Worm (Caenorhabditis elegans): Measurements from ENCODE around the gene C33F10.1.
A peak's percentile ranks its signal among the peaks of the same experiment; 100 is the strongest.
"Not testable (repeated sequence)": the region's sequence is repeated elsewhere in the genome, so short reads cannot be mapped to it uniquely, and the experiment has no call there.

The C33F10.1 gene

DNA sequence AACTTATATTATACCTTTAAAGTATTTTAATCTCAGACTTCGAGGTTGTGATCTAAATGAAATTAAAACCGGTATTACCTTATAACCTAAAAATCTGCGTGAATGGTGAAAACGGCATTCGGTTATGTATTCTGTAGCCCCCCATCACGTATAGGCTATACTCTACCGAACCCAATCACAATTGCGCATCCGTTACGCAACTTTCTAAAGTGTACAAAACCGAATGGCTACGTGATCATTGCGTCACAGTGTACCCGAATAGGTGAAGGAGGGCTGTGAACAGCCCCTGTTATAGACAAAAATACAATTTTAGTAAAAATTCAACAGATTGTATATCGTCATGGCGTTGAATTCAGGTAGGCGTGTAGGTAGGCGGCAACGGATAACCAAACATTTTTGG is 12.2 kb upstream of the C33F10.1 start:
- TF ChIP-seq ceh-13 (GFP tag; optimal IDR thresholded peaks at IDR 0.05) (no peak), tbx-11 (GFP tag; IDR thresholded peaks at IDR 0.05) (no peak), flt-1 (GFP tag; IDR thresholded peaks at IDR 0.05) (no peak), B0310.2 (tag; optimal IDR thresholded peaks at IDR 0.05) (no peak), ets-7 (tag; optimal IDR thresholded peaks at IDR 0.05) (no peak), tra-4 (tag; optimal IDR thresholded peaks at IDR 0.05) (no peak), hnd-1 (tag; optimal IDR thresholded peaks at IDR 0.05) (no peak), hmbx-1 (tag; optimal IDR thresholded peaks at IDR 0.05) (no peak), pes-1 (GFP tag; IDR thresholded peaks at IDR 0.05) (no peak), sea-1 (GFP tag; conservative IDR thresholded peaks at IDR 0.05) (no peak), aly-1 (tag; optimal IDR thresholded peaks at IDR 0.05) (no peak)

ce11 chrII:4825133-4825532 is 9.7 kb upstream of the C33F10.1 start, which contains the start of the genes C33F10.8 and msp-40:
Gene C33F10.8 (minus strand): TSS chrII:4825233.
Gene msp-40 (plus strand): TSS chrII:4825414.
- not testable (repeated sequence) for TF ChIP-seq flt-1 (GFP tag; IDR thresholded peaks at IDR 0.05); F13C5.2 (tag; optimal IDR thresholded peaks at IDR 0.05); hmg-4 (GFP tag; optimal IDR thresholded peaks at IDR 0.05)

ce11 chrII:4827734-4828609 is 6.9 kb upstream of the C33F10.1 start, which contains the start of the genes fbxb-88 and tbck-1:
Gene fbxb-88 (minus strand): TSS chrII:4827884.
Gene tbck-1 (plus strand): TSS chrII:4828559.
- no peak for TF ChIP-seq aly-1 (tag; optimal IDR thresholded peaks at IDR 0.05)
- TF ChIP-seq tbx-11 (GFP tag; IDR thresholded peaks at IDR 0.05) = no peak
- no peak for TF ChIP-seq flt-1 (GFP tag; IDR thresholded peaks at IDR 0.05)
- TF ChIP-seq tra-4 (tag; optimal IDR thresholded peaks at IDR 0.05) = no peak
- TF ChIP-seq pes-1 (GFP tag; IDR thresholded peaks at IDR 0.05) = no peak
- no peak for TF ChIP-seq scrt-1 (GFP tag; IDR thresholded peaks at IDR 0.05)
- no peak for TF ChIP-seq ama-1 (optimal IDR thresholded peaks at IDR 0.05)
- peak; percentile 46 for TF ChIP-seq F13C5.2 (tag; optimal IDR thresholded peaks at IDR 0.05)

DNA sequence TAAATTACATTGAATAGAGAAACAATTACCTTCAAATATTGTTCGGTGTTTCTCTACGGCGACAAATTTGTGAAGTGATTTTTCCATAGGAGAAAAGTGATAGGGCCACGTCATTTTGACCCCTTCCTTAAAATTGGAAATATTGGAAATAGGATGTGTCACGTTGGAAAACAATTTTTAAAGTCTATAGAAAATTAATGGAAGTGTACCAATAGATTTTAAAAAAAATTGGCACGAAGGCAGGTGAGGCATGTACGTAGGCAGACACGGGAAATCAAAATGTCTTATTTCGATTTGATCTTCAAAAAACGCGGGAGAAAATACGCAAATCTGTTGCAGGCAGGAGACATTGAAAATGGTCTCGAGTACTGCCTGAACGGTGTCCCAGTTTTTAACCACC is 2.8 kb downstream of the C33F10.1 start, which contains the start of gene C33F10.12:
Gene C33F10.12 (minus strand): TSS at position 101 of the 400 bp plus-strand sequence.
- TF ChIP-seq F13C5.2 (tag; optimal IDR thresholded peaks at IDR 0.05) (no peak), aly-1 (tag; optimal IDR thresholded peaks at IDR 0.05) (no peak), hmg-4 (GFP tag; optimal IDR thresholded peaks at IDR 0.05) (no peak), ceh-36 (tag; optimal IDR thresholded peaks at IDR 0.05) (no peak), scrt-1 (GFP tag; IDR thresholded peaks at IDR 0.05) (no peak), B0310.2 (tag; optimal IDR thresholded peaks at IDR 0.05) (no peak), pes-1 (GFP tag; IDR thresholded peaks at IDR 0.05) (no peak), sea-1 (GFP tag; conservative IDR thresholded peaks at IDR 0.05) (no peak), tbx-11 (GFP tag; IDR thresholded peaks at IDR 0.05) (no peak), tbx-37 (GFP tag; conservative IDR thresholded peaks at IDR 0.05) (no peak), ceh-13 (GFP tag; optimal IDR thresholded peaks at IDR 0.05) (no peak), ets-7 (tag; optimal IDR thresholded peaks at IDR 0.05) (no peak), ama-1 (optimal IDR thresholded peaks at IDR 0.05) (no peak)

DNA sequence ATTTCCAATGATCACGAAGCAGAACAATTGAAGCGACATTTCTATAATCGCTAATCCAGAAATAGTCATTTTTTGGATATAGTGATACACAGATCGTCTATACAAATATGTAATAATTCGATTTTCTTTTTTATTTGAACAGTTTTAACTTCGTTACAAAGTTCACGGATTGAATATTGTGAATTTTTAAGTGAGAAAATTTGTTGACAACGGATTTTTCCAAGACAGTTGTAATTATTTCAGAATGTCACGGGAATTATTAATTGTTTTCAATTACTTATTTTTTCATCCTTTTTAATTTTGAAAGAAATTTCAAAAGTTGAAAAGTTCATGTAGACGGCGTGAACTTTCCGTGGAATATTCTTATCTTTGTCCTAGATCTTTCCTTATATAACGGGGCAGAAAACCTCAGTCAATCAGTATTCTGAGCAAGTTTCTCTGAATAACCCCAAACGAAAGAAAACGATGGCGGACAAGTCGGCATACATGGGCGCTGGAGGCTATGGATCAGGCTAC is 7.4 kb downstream of the C33F10.1 start, which contains the start of the genes T23B7.2 and nspd-4:
Gene T23B7.2 (minus strand): TSS at position 101 of the 516 bp plus-strand sequence.
Gene nspd-4 (plus strand): TSS at position 466 of the 516 bp plus-strand sequence.
- not testable (repeated sequence) for TF ChIP-seq tbx-11 (GFP tag; IDR thresholded peaks at IDR 0.05); ama-1 (optimal IDR thresholded peaks at IDR 0.05); hnd-1 (tag; optimal IDR thresholded peaks at IDR 0.05)

- no peak for TF ChIP-seq B0310.2 (tag; optimal IDR thresholded peaks at IDR 0.05)
- no peak for TF ChIP-seq pes-1 (GFP tag; IDR thresholded peaks at IDR 0.05)
These were observed 15.1 kb downstream of the C33F10.1 start, which contains the start of gene T23B7.3 for ce11 chrII:4849885-4850284. Gene T23B7.3 (plus strand): TSS chrII:4850185.

DNA sequence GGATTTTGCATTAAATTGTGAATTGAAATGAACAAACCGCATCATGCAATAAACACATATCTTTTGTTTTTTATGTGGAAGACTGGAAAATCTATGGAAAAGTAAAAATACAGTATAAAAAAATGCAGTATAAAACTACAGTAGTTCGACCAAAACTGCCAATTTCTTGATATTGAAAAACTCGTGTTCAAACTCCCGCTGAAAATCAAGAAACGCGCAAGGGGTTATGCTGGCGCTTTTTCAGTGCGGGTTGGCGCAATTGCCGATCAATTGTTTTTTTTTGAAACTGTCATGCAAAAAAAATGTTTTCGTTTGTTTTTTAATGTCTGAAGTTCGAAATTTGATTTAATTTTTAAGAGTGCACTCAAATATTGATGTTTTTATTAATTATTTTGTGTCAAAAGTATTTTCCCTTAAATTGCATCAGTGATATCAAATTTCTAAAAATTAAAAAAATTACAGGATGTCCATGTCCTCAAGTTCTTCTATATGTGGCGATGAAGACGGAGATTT is 16.8 kb downstream of the C33F10.1 start, which contains the start of gene dnj-9:
Gene dnj-9 (plus strand): TSS at position 463 of the 513 bp plus-strand sequence.
- no peak for TF ChIP-seq tra-4 (tag; optimal IDR thresholded peaks at IDR 0.05)
- TF ChIP-seq ets-7 (tag; optimal IDR thresholded peaks at IDR 0.05) = no peak
- no peak for TF ChIP-seq aly-1 (tag; optimal IDR thresholded peaks at IDR 0.05)
- TF ChIP-seq sea-1 (GFP tag; conservative IDR thresholded peaks at IDR 0.05) = no peak
- no peak for TF ChIP-seq ceh-13 (GFP tag; optimal IDR thresholded peaks at IDR 0.05)
- TF ChIP-seq hnd-1 (tag; optimal IDR thresholded peaks at IDR 0.05) = peak; percentile 32
- TF ChIP-seq flt-1 (GFP tag; IDR thresholded peaks at IDR 0.05) = peak; percentile 62; the same call in 1 of the 2 replicates
- TF ChIP-seq F13C5.2 (tag; optimal IDR thresholded peaks at IDR 0.05) = peak; percentile 68
- TF ChIP-seq ama-1 (optimal IDR thresholded peaks at IDR 0.05) = no peak
- TF ChIP-seq scrt-1 (GFP tag; IDR thresholded peaks at IDR 0.05) = peak; percentile 59; the same call in 1 of the 2 replicates
- peak; percentile 48; the same call in 1 of the 2 replicates for TF ChIP-seq pes-1 (GFP tag; IDR thresholded peaks at IDR 0.05)
- no peak for TF ChIP-seq B0310.2 (tag; optimal IDR thresholded peaks at IDR 0.05)
- peak; percentile 29 for TF ChIP-seq hmbx-1 (tag; optimal IDR thresholded peaks at IDR 0.05)
- TF ChIP-seq hmg-4 (GFP tag; optimal IDR thresholded peaks at IDR 0.05) = no peak
- peak; percentile 30 for TF ChIP-seq ceh-36 (tag; optimal IDR thresholded peaks at IDR 0.05)
- 0 out of 2 replicates have a peak, but pooled peaks have one; percentile 31 for TF ChIP-seq tbx-37 (GFP tag; conservative IDR thresholded peaks at IDR 0.05)
- no peak for TF ChIP-seq tbx-11 (GFP tag; IDR thresholded peaks at IDR 0.05)
